Fruit fly (Drosophila melanogaster): ENCODE measurements around the gene byn.

DNA sequence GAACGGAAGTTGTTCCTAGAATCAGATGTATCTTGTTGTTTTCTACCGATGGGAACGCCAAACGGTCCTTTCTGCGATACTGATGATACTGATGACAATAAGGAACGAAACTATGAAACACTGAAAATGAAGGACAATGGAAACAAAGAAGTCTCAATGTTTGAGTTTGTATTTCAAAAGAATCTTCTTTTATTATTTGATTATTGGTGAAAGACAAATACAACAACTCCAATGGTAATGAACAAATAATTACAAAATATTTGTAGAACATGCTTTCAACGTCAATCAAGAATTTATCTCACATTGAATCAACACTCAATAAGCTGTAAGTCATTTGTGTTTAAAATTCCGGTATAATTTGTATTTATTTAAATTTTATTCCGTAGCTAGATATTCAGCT is 48.7 kb upstream of the byn start, which contains the start of gene Sprn:
- TF ChIP-seq CG3032 (tag; optimal IDR thresholded peaks at IDR 0.05) (no peak), Lpt (GFP tag; optimal IDR thresholded peaks at IDR 0.05) (no peak), Hr39 (GFP tag; optimal IDR thresholded peaks at IDR 0.05) (no peak), fd85E (GFP tag; optimal IDR thresholded peaks at IDR 0.05) (no peak), Hr38 (GFP tag; optimal IDR thresholded peaks at IDR 0.05) (no peak), CG32006 (GFP tag; optimal IDR thresholded peaks at IDR 0.05) (no peak), CG10669 (GFP tag; optimal IDR thresholded peaks at IDR 0.05) (no peak)
